Fruit fly (Drosophila melanogaster) whole organism: ENCODE data around the gene CG7367.

Source experiments
- CG8478 ChIP-seq: fragments of >200 bp; optimal IDR thresholded peaks from 2 replicates; lab custom pipeline; 2018; ENCODE audit warnings: inconsistent platforms
- EcR ChIP-seq, 2 experiments: fragments of >200 bp; optimal IDR thresholded peaks; 2 replicates each; lab custom pipeline; 2017; ENCODE audit warnings: missing biosample characterization in 2 of 2, missing genetic modification characterization in 2 of 2, missing genetic modification reagents in 2 of 2
- pan ChIP-seq: fragments of >200 bp; optimal IDR thresholded peaks from 2 replicates; lab custom pipeline; 2017
- psq ChIP-seq: fragments of >200 bp; optimal IDR thresholded peaks from 2 replicates; lab custom pipeline; 2017
- usp ChIP-seq: fragments of >200 bp; optimal IDR thresholded peaks from 2 replicates; lab custom pipeline; 2017; ENCODE audit warnings: missing biosample characterization, missing genetic modification characterization, mixed read lengths

- TF ChIP-seq psq (no peak), CG8478 (no peak), pan (lab: Kevin White, UChicago) (no peak), EcR (GFP tag; optimal IDR thresholded peaks at IDR 0.05; lab: Kevin White, UChicago) (no peak), usp (no peak)
Observed at dm6 chr2L:8087468-8087789, 47.8 kb upstream of the CG7367 start.
